Fruit fly (Drosophila melanogaster) whole organism, embryonic: Measurements from ENCODE around the gene Obp99a.

Experiments used
- Abd-B ChIP-seq: fragments of 200-800 bp; sonication (Bioruptor generic); optimal IDR thresholded peaks from 2 replicates; lab custom pipeline; 2018; ENCODE audit warnings: missing biosample characterization, mild to moderate bottlenecking, missing genetic modification characterization, moderate library complexity
- BtbVII ChIP-seq: fragments of 200-800 bp; sonication (Bioruptor generic); optimal IDR thresholded peaks from 3 replicates; lab custom pipeline; 2017; ENCODE audit warnings: missing biosample characterization, mild to moderate bottlenecking, missing genetic modification characterization
- CG10147 ChIP-seq: fragments of 200-800 bp; sonication (Bioruptor generic); optimal IDR thresholded peaks from 2 replicates; lab custom pipeline; 2019; ENCODE audit warnings: missing biosample characterization, mild to moderate bottlenecking, missing genetic modification characterization, moderate library complexity
- CG10267 ChIP-seq: fragments of 200-800 bp; sonication (Bioruptor generic); optimal IDR thresholded peaks from 2 replicates; lab custom pipeline; 2018; ENCODE audit warnings: missing biosample characterization, mild to moderate bottlenecking, missing genetic modification characterization, moderate library complexity
- CG10321 ChIP-seq: fragments of 200-800 bp; sonication (Bioruptor generic); IDR thresholded peaks from 2 replicates; pipeline ENCODE4 v1.3.6; 2022; ENCODE audit warnings: missing biosample characterization, missing genetic modification characterization
- CG11456 ChIP-seq: fragments of 200-800 bp; sonication (Bioruptor generic); IDR thresholded peaks from 3 replicates; pipeline ENCODE4 v1.3.6; 2022; ENCODE audit warnings: missing biosample characterization, missing genetic modification characterization
- CG11723 ChIP-seq: fragments of 200-800 bp; sonication (Bioruptor generic); optimal IDR thresholded peaks from 2 replicates; lab custom pipeline; 2017; ENCODE audit warnings: missing biosample characterization, mild to moderate bottlenecking, missing genetic modification characterization
- CG1233 ChIP-seq: fragments of 200-800 bp; sonication (Bioruptor generic); optimal IDR thresholded peaks from 4 replicates; lab custom pipeline; 2018; ENCODE audit warnings: missing biosample characterization, mild to moderate bottlenecking, missing genetic modification characterization
- CG15601 ChIP-seq: fragments of 200-800 bp; sonication (Bioruptor generic); optimal IDR thresholded peaks from 3 replicates; lab custom pipeline; 2019; ENCODE audit warnings: missing biosample characterization, mild to moderate bottlenecking, missing genetic modification characterization, moderate library complexity
- CG33213 ChIP-seq: fragments of 200-800 bp; sonication (Bioruptor generic); optimal IDR thresholded peaks from 3 replicates; lab custom pipeline; 2016; ENCODE audit warnings: missing biosample characterization, missing genetic modification characterization
- CG43689 ChIP-seq: fragments of 200-800 bp; sonication (Bioruptor generic); IDR thresholded peaks from 2 replicates; pipeline ENCODE4 v1.3.6; 2022; ENCODE audit warnings: missing biosample characterization, missing genetic modification characterization
- CG7786 ChIP-seq: fragments of 200-800 bp; sonication (Bioruptor generic); optimal IDR thresholded peaks from 2 replicates; lab custom pipeline; 2016; ENCODE audit warnings: missing biosample characterization, missing genetic modification characterization
- CG7928 ChIP-seq: fragments of 200-800 bp; sonication (Bioruptor generic); optimal IDR thresholded peaks from 2 replicates; lab custom pipeline; 2017; ENCODE audit warnings: missing biosample characterization, mild to moderate bottlenecking, missing genetic modification characterization
- CG8290 ChIP-seq, 3 experiments: fragments of 200-800 bp; sonication (Bioruptor generic); optimal IDR thresholded peaks; 2 replicates each; lab custom pipeline; 2016 to 2019; ENCODE audit warnings: missing biosample characterization in 3 of 3, missing genetic modification characterization in 3 of 3, mild to moderate bottlenecking in 2 of 3, moderate library complexity in 1 of 3
- CG8388 ChIP-seq: fragments of 200-800 bp; sonication (Bioruptor generic); optimal IDR thresholded peaks from 2 replicates; lab custom pipeline; 2019; ENCODE audit warnings: missing biosample characterization, mild to moderate bottlenecking, missing genetic modification characterization, moderate library complexity
- CG9932 ChIP-seq: fragments of 200-800 bp; sonication (Bioruptor generic); IDR thresholded peaks from 2 replicates; pipeline ENCODE4 v1.3.6; 2022; ENCODE audit warnings: missing biosample characterization, missing genetic modification characterization
- D19A ChIP-seq: fragments of 200-800 bp; optimal IDR thresholded peaks from 3 replicates; lab custom pipeline; 2019; ENCODE audit warnings: missing biosample characterization, mild to moderate bottlenecking, missing genetic modification characterization, moderate library complexity
- D19B ChIP-seq: fragments of 200-800 bp; sonication (Bioruptor generic); optimal IDR thresholded peaks from 2 replicates; lab custom pipeline; 2017; ENCODE audit warnings: missing biosample characterization, mild to moderate bottlenecking, missing genetic modification characterization
- E2f1 ChIP-seq: fragments of 200-800 bp; sonication (Bioruptor generic); IDR thresholded peaks from 2 replicates; pipeline ENCODE4 v1.3.6; 2022; ENCODE audit warnings: missing biosample characterization, missing genetic modification characterization
- Ets65A ChIP-seq: fragments of 200-800 bp; sonication (Bioruptor generic); peaks from one replicate; lab custom pipeline; 2016; ENCODE audit warnings: missing biosample characterization, missing genetic modification characterization
- Meics ChIP-seq: fragments of 200-800 bp; sonication (Bioruptor generic); optimal IDR thresholded peaks from 2 replicates; lab custom pipeline; 2017; ENCODE audit warnings: missing biosample characterization, mild to moderate bottlenecking, missing genetic modification characterization
- Vsx1 ChIP-seq: fragments of 200-800 bp; sonication (Bioruptor generic); optimal IDR thresholded peaks from 2 replicates; lab custom pipeline; 2017; ENCODE audit warnings: missing biosample characterization, mild to moderate bottlenecking, missing genetic modification characterization, missing genetic modification reagents
- al ChIP-seq: fragments of 200-800 bp; sonication (Bioruptor generic); IDR thresholded peaks from 2 replicates; pipeline ENCODE4 v1.3.6; 2022; ENCODE audit warnings: missing biosample characterization, missing genetic modification characterization
- ato ChIP-seq: fragments of 200-800 bp; sonication (Bioruptor generic); IDR thresholded peaks from 2 replicates; pipeline ENCODE4 v1.3.6; 2022; ENCODE audit warnings: missing biosample characterization, missing genetic modification characterization; ENCODE audit not compliant: partially characterized antibody
- cato ChIP-seq: fragments of 200-800 bp; sonication (Bioruptor generic); optimal IDR thresholded peaks from 2 replicates; lab custom pipeline; 2016; ENCODE audit warnings: missing biosample characterization, missing genetic modification characterization, borderline replicate concordance
- cg ChIP-seq: fragments of 200-800 bp; sonication (Bioruptor generic); optimal IDR thresholded peaks from 3 replicates; lab custom pipeline; 2019; ENCODE audit warnings: missing biosample characterization, mild to moderate bottlenecking, missing genetic modification characterization, moderate library complexity
- crc ChIP-seq: fragments of 200-800 bp; sonication (Bioruptor generic); optimal IDR thresholded peaks from 2 replicates; lab custom pipeline; 2016; ENCODE audit warnings: missing biosample characterization, missing genetic modification characterization
- crol ChIP-seq: fragments of 200-800 bp; sonication (Bioruptor generic); IDR thresholded peaks from 2 replicates; pipeline ENCODE4 v1.3.6; 2022; ENCODE audit warnings: missing biosample characterization, missing genetic modification characterization
- ewg ChIP-seq: fragments of 200-800 bp; sonication (Bioruptor generic); optimal IDR thresholded peaks from 3 replicates; lab custom pipeline; 2017; ENCODE audit warnings: mild to moderate bottlenecking, missing biosample characterization, missing genetic modification reagents, missing genetic modification characterization
- fd102C ChIP-seq: fragments of 200-800 bp; sonication (Bioruptor generic); optimal IDR thresholded peaks from 2 replicates; lab custom pipeline; 2018; ENCODE audit warnings: missing biosample characterization, mild to moderate bottlenecking, missing genetic modification characterization, moderate library complexity
- fd96Cb ChIP-seq: fragments of 200-800 bp; sonication (Bioruptor generic); optimal IDR thresholded peaks from 2 replicates; lab custom pipeline; 2018; ENCODE audit warnings: missing biosample characterization, mild to moderate bottlenecking, missing genetic modification characterization, moderate library complexity
- hb ChIP-seq: fragments of 200-800 bp; sonication (Bioruptor generic); IDR thresholded peaks from 3 replicates; pipeline ENCODE4 v1.3.6; 2022; ENCODE audit warnings: missing biosample characterization, missing genetic modification characterization; ENCODE audit not compliant: partially characterized antibody
- prd ChIP-seq, 3 experiments: fragments of >200 bp in 2 of 3; fragments of 200-800 bp in 1 of 3; sonication (Bioruptor generic) in 1 of 3; optimal IDR thresholded peaks in 2 of 3; IDR thresholded peaks in 1 of 3; 2 replicates in 2 of 3; 3 replicates in 1 of 3; pipeline versions ENCODE4 v1.3.6 to Lab custom; 2017 to 2022; ENCODE audit warnings: missing biosample characterization in 1 of 3, missing genetic modification characterization in 1 of 3
- row ChIP-seq: fragments of 200-800 bp; sonication (Bioruptor generic); IDR thresholded peaks from 3 replicates; pipeline ENCODE4 v1.3.6; 2022; ENCODE audit warnings: missing biosample characterization, missing genetic modification characterization
- sens ChIP-seq: fragments of 200-800 bp; sonication (Bioruptor generic); peaks from one replicate; lab custom pipeline; 2016; ENCODE audit warnings: missing biosample characterization, missing genetic modification characterization
- slbo ChIP-seq: fragments of 200-800 bp; sonication (Bioruptor generic); IDR thresholded peaks from 2 replicates; pipeline ENCODE4 v1.3.6; 2022; ENCODE audit warnings: missing biosample characterization, missing genetic modification characterization
- stwl ChIP-seq: fragments of 200-800 bp; sonication (Bioruptor generic); optimal IDR thresholded peaks from 3 replicates; lab custom pipeline; 2018; ENCODE audit warnings: missing biosample characterization, mild to moderate bottlenecking, missing genetic modification characterization, moderate library complexity
- zf30C ChIP-seq: fragments of 200-800 bp; sonication (Bioruptor generic); optimal IDR thresholded peaks from 3 replicates; lab custom pipeline; 2018; ENCODE audit warnings: missing biosample characterization, mild to moderate bottlenecking, missing genetic modification characterization

The Obp99a gene

DNA sequence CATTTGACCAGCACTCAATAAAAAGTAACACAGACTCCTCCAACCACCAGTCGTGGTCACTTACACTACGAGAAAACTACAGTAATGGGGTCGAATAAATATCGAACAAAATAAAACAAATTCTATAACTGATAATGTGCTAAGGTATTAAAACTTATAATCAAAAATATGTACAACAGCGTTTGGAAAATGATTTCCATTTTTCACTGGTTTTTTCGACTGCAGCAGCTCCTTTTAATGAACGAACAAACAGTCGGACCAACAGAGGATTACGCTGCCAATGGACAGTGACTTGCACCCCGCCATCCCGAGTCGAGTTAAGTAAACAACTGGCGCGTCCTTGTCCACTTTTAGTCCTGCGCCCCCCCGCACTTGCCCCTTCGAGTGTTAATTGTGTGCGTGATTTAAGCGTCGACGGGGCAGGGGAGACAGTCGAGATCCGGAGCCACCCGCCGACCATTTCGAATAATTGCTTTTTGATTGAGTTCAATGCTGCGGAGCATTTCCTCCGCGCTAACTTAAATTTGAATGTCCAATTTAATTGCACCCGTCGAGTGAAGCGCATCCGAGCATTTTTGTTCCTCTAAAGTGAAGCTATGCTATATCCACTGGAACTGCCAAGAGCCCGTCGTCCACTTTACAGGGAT lies 7.2 kb upstream of the Obp99a start, which contains the start of gene ppk21 (continued):
- TF ChIP-seq prd (optimal IDR thresholded peaks at IDR 0.05; lab: Kevin White, UChicago), result no peak
- TF ChIP-seq prd (GFP tag; IDR thresholded peaks at IDR 0.05; lab: Robert Waterston, UW), result peak; percentile 7; the same call in 1 of the 3 replicates
- TF ChIP-seq Vsx1 (GFP tag; lab: Kevin White, UChicago), result no peak
- TF ChIP-seq stwl (tag; lab: Kevin White, UChicago), result no peak
- no peak for TF ChIP-seq cg (GFP tag; lab: Kevin White, UChicago)
- no peak for TF ChIP-seq CG10267 (tag; lab: Kevin White, UChicago)
- 0 out of 3 replicates have a peak, but pooled peaks have one; percentile 24 for TF ChIP-seq CG11456 (GFP tag; lab: Robert Waterston, UW)
- TF ChIP-seq E2f1 (GFP tag; lab: Robert Waterston, UW), result no peak
- TF ChIP-seq Ets65A (GFP tag; lab: Kevin White, UChicago), result peak; percentile 91
- no peak for TF ChIP-seq Meics (GFP tag; lab: Kevin White, UChicago)
- no peak for TF ChIP-seq zf30C
- no peak for TF ChIP-seq D19B (GFP tag; lab: Kevin White, UChicago)
- no peak for TF ChIP-seq CG9932 (GFP tag; lab: Robert Waterston, UW)
- TF ChIP-seq CG7928, result no peak
- no peak for TF ChIP-seq CG8388
- no peak for TF ChIP-seq Abd-B (GFP tag; lab: Kevin White, UChicago)
- TF ChIP-seq hb, result no peak
- TF ChIP-seq al, result no peak
- TF ChIP-seq fd96Cb (tag; lab: Kevin White, UChicago), result no peak
- TF ChIP-seq cato (GFP tag; lab: Kevin White, UChicago), result no peak
- no peak for TF ChIP-seq BtbVII
- peak; percentile 27; the same call in 1 of the 3 replicates for TF ChIP-seq row (GFP tag; lab: Robert Waterston, UW)
- TF ChIP-seq CG15601, result no peak
- TF ChIP-seq ewg (GFP tag; lab: Kevin White, UChicago), result no peak
- TF ChIP-seq slbo (GFP tag; lab: Robert Waterston, UW), result no peak; the same call in 1 of the 2 replicates
- TF ChIP-seq sens (GFP tag; lab: Kevin White, UChicago), result no peak
- no peak for TF ChIP-seq CG7786

DNA sequence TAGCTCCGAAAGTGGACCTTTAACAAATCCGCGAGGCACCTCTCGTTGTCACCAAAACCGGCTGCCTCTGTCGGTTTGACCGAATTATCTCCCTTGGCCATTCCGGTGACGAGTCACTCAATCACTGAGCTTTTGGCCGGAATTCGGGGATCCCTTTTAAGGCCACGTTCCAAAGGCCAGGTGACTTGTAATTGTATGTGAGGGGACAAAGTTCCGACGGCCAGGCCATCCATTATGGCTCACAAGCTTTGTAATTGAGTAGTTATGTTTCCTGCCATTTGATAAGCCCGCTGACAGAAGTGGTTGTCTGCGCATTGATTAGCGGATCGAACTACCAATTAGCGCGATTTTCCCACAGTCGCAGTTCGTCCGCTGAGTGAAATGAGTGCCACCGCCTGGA lies 2.7 kb upstream of the Obp99a start, which contains the start of the genes ppk20 and ppk30:
Gene ppk20, minus strand, starts transcription at position 101 of the 400 bp plus-strand sequence.
Gene ppk30, plus strand, starts transcription at position 373 of the 400 bp plus-strand sequence.
- no peak for TF ChIP-seq fd102C (GFP tag; lab: Kevin White, UChicago)
- TF ChIP-seq CG10147, result no peak
- no peak for TF ChIP-seq ato (GFP tag; lab: Robert Waterston, UW)
- TF ChIP-seq D19A (tag; lab: Kevin White, UChicago), result no peak
- TF ChIP-seq CG33213, result no peak
- no peak for TF ChIP-seq CG43689
- no peak for TF ChIP-seq CG1233 (GFP tag; lab: Kevin White, UChicago)
- TF ChIP-seq crc (GFP tag; lab: Kevin White, UChicago), result no peak
- no peak for TF ChIP-seq CG8290 (GFP tag; optimal IDR thresholded peaks at IDR 0.05; lab: Kevin White, UChicago)
- TF ChIP-seq CG8290 (tag; optimal IDR thresholded peaks at IDR 0.05; lab: Kevin White, UChicago), result no peak
- no peak for TF ChIP-seq CG10321 (GFP tag; lab: Robert Waterston, UW)
- TF ChIP-seq crol (GFP tag; lab: Robert Waterston, UW), result no peak
- no peak for TF ChIP-seq CG11723 (GFP tag; lab: Kevin White, UChicago)
